Worm (Caenorhabditis elegans) whole organism, midembryonic: ENCODE measurements around the gene idh-1.
A peak's percentile ranks its signal among the peaks of the same experiment; 100 is the strongest.

Source experiments
- T22C8.4 ChIP-seq: fragments of 200-800 bp; sonication (Bioruptor generic); IDR thresholded peaks from 2 replicates; pipeline ENCODE4 v1.3.6; 2022; ENCODE audit warnings: missing genetic modification characterization, missing compliant biosample characterization
- cog-1 ChIP-seq: sonication (generic microtip); optimal IDR thresholded peaks from 2 replicates; lab custom pipeline; 2016; ENCODE audit warnings: missing genetic modification characterization, missing compliant biosample characterization
- flt-1 ChIP-seq: fragments of 200-800 bp; sonication (Bioruptor generic); IDR thresholded peaks from 2 replicates; pipeline ENCODE4 v1.3.6; 2022; ENCODE audit warnings: missing genetic modification characterization, missing compliant biosample characterization
- klf-2 ChIP-seq: fragments of 200-800 bp; sonication (Bioruptor generic); conservative IDR thresholded peaks from 2 replicates; pipeline ENCODE4 v1.3.6; 2022; ENCODE audit warnings: missing genetic modification reagents, missing genetic modification characterization, missing compliant biosample characterization
- med-1 ChIP-seq: sonication (generic microtip); optimal IDR thresholded peaks from 2 replicates; lab custom pipeline; 2017; ENCODE audit warnings: missing genetic modification characterization, mild to moderate bottlenecking, missing compliant biosample characterization, antibody characterized with exemption, missing genetic modification reagents; ENCODE audit not compliant: insufficient read depth
- ref-1 ChIP-seq: fragments of 200-800 bp; sonication (Bioruptor generic); conservative IDR thresholded peaks from 2 replicates; pipeline ENCODE4 v1.3.6; 2022; ENCODE audit warnings: missing genetic modification reagents, missing genetic modification characterization, missing compliant biosample characterization
- tab-1 ChIP-seq: fragments of 200-800 bp; sonication (Bioruptor generic); IDR thresholded peaks from 2 replicates; pipeline ENCODE4 v1.3.6; 2022; ENCODE audit warnings: missing genetic modification characterization, missing compliant biosample characterization
- ztf-23 ChIP-seq: fragments of 200-800 bp; sonication (Bioruptor generic); IDR thresholded peaks from 2 replicates; pipeline ENCODE4 v1.3.6; 2022; ENCODE audit warnings: missing genetic modification reagents, missing genetic modification characterization, missing compliant biosample characterization
- ztf-29 ChIP-seq: fragments of 200-800 bp; sonication (Bioruptor generic); IDR thresholded peaks from 2 replicates; pipeline ENCODE4 v1.3.6; 2022; ENCODE audit warnings: missing genetic modification reagents, missing genetic modification characterization, missing compliant biosample characterization

idh-1 gene

ce11 chrIV:9438753-9439152 is 2.2 kb downstream of the idh-1 start:
- TF ChIP-seq cog-1 (no peak), ztf-23 (GFP tag; lab: Robert Waterston, UW) (no peak), flt-1 (GFP tag; lab: Robert Waterston, UW) (no peak), ztf-29 (GFP tag; lab: Robert Waterston, UW) (no peak), ref-1 (GFP tag; lab: Robert Waterston, UW) (no peak), klf-2 (GFP tag; lab: Robert Waterston, UW) (no peak), med-1 (GFP tag; lab: Kevin White, UChicago) (no peak), tab-1 (GFP tag; lab: Robert Waterston, UW) (no peak), T22C8.4 (GFP tag; lab: Robert Waterston, UW) (no peak)

- TF ChIP-seq ztf-23 (GFP tag; lab: Robert Waterston, UW) (no peak), med-1 (GFP tag; lab: Kevin White, UChicago) (no peak), flt-1 (GFP tag; lab: Robert Waterston, UW) (no peak), cog-1 (no peak), tab-1 (GFP tag; lab: Robert Waterston, UW) (no peak), ztf-29 (GFP tag; lab: Robert Waterston, UW) (no peak), klf-2 (GFP tag; lab: Robert Waterston, UW) (no peak), T22C8.4 (GFP tag; lab: Robert Waterston, UW) (no peak), ref-1 (GFP tag; lab: Robert Waterston, UW) (no peak)
These were observed 8.6 kb downstream of the idh-1 start for ce11 chrIV:9432327-9432726.

ce11 chrIV:9427959-9428358 is 12.9 kb downstream of the idh-1 start, which contains the start of gene F59B8.1:
Gene F59B8.1, plus strand, starts transcription at chrIV:9428259.
- TF ChIP-seq ztf-29 (GFP tag; lab: Robert Waterston, UW) (no peak), klf-2 (GFP tag; lab: Robert Waterston, UW) (no peak), med-1 (GFP tag; lab: Kevin White, UChicago) (no peak), T22C8.4 (GFP tag; lab: Robert Waterston, UW) (no peak), ref-1 (GFP tag; lab: Robert Waterston, UW) (no peak)

ce11 chrIV:9423095-9423494 is 17.8 kb downstream of the idh-1 start, which contains the start of gene srxa-2:
Gene srxa-2, plus strand, starts transcription at chrIV:9423395.
- no peak for TF ChIP-seq tab-1 (GFP tag; lab: Robert Waterston, UW)
- no peak for TF ChIP-seq flt-1 (GFP tag; lab: Robert Waterston, UW)
- no peak for TF ChIP-seq ref-1 (GFP tag; lab: Robert Waterston, UW)
- TF ChIP-seq med-1 (GFP tag; lab: Kevin White, UChicago), result no peak
- TF ChIP-seq ztf-23 (GFP tag; lab: Robert Waterston, UW), result no peak

ce11 chrIV:9422408-9422807 is 18.5 kb downstream of the idh-1 start, which contains the start of gene F56D5.9:
Gene F56D5.9, minus strand, starts transcription at chrIV:9422508.
- TF ChIP-seq med-1 (GFP tag; lab: Kevin White, UChicago) (no peak), ztf-29 (GFP tag; lab: Robert Waterston, UW) (no peak), cog-1 (no peak), flt-1 (GFP tag; lab: Robert Waterston, UW) (no peak), ref-1 (GFP tag; lab: Robert Waterston, UW) (no peak)

- 0 out of 2 replicates have a peak, but pooled peaks have one; percentile 16 for TF ChIP-seq tab-1 (GFP tag; lab: Robert Waterston, UW)
These were observed 30.1 kb downstream of the idh-1 start for ce11 chrIV:9410766-9411165.

- TF ChIP-seq cog-1, result no peak
- TF ChIP-seq ztf-29 (GFP tag; lab: Robert Waterston, UW), result no peak
These were observed 32.9 kb downstream of the idh-1 start, which contains the start of gene F56D5.5 for ce11 chrIV:9408004-9408403. Gene F56D5.5, minus strand, starts transcription at chrIV:9408104.

ce11 chrIV:9403761-9404420 is 37.0 kb downstream of the idh-1 start:
- TF ChIP-seq ztf-29 (GFP tag; lab: Robert Waterston, UW) (no peak), T22C8.4 (GFP tag; lab: Robert Waterston, UW) (peak; percentile 64)

ce11 chrIV:9401715-9402114 is 39.2 kb downstream of the idh-1 start, which contains the start of gene F56D5.6:
Gene F56D5.6, plus strand, starts transcription at chrIV:9401922.
- TF ChIP-seq tab-1 (GFP tag; lab: Robert Waterston, UW), result no peak

ce11 chrIV:9398512-9398911 is 42.4 kb downstream of the idh-1 start, which contains the start of gene F56D5.2:
Gene F56D5.2, minus strand, starts transcription at chrIV:9398612.
- TF ChIP-seq ztf-23 (GFP tag; lab: Robert Waterston, UW), result no peak
- TF ChIP-seq klf-2 (GFP tag; lab: Robert Waterston, UW), result no peak
- TF ChIP-seq flt-1 (GFP tag; lab: Robert Waterston, UW), result no peak
- no peak for TF ChIP-seq med-1 (GFP tag; lab: Kevin White, UChicago)
- no peak for TF ChIP-seq ref-1 (GFP tag; lab: Robert Waterston, UW)
- no peak for TF ChIP-seq cog-1
- no peak for TF ChIP-seq T22C8.4 (GFP tag; lab: Robert Waterston, UW)
- no peak for TF ChIP-seq tab-1 (GFP tag; lab: Robert Waterston, UW)
- TF ChIP-seq ztf-29 (GFP tag; lab: Robert Waterston, UW), result no peak
